Worm (Caenorhabditis elegans) whole organism, L4 larva: ENCODE results near the gene mps-1.

Experiments
- D1046.2 ChIP-seq: fragments of 200-800 bp; sonication (Bioruptor generic); IDR thresholded peaks from 2 replicates; pipeline ENCODE4 v1.3.6; 2022; ENCODE audit warnings: missing genetic modification characterization, missing compliant biosample characterization
- F26F4.8 ChIP-seq: fragments of 200-800 bp; sonication (Bioruptor generic); conservative IDR thresholded peaks from 2 replicates; pipeline ENCODE4 v1.3.6; 2022; ENCODE audit warnings: missing genetic modification characterization, missing compliant biosample characterization
- T20F7.1 ChIP-seq: fragments of 200-800 bp; sonication (Bioruptor generic); optimal IDR thresholded peaks from 2 replicates; lab custom pipeline; 2018; ENCODE audit warnings: mild to moderate bottlenecking, missing genetic modification characterization, missing compliant biosample characterization
- T26A8.4 ChIP-seq: fragments of 200-800 bp; sonication (Bioruptor generic); IDR thresholded peaks from 2 replicates; pipeline ENCODE4 v1.3.6; 2022; ENCODE audit warnings: missing genetic modification characterization, missing compliant biosample characterization
- Y48G9A.11 ChIP-seq: fragments of 200-800 bp; sonication (Bioruptor generic); IDR thresholded peaks from 2 replicates; pipeline ENCODE4 v1.3.6; 2022; ENCODE audit warnings: missing genetic modification reagents, missing genetic modification characterization, missing compliant biosample characterization
- Y5F2A.4 ChIP-seq: fragments of 200-800 bp; sonication (Bioruptor generic); optimal IDR thresholded peaks from 2 replicates; lab custom pipeline; 2018; ENCODE audit warnings: mild to moderate bottlenecking, missing genetic modification characterization, missing compliant biosample characterization
- aha-1 ChIP-seq: fragments of 150-350 bp; peaks from one replicate; lab custom pipeline; 2014; ENCODE audit warnings: missing biosample characterization, missing genetic modification characterization
- ceh-20 ChIP-seq: fragments of 200-800 bp; sonication (Bioruptor generic); IDR thresholded peaks from 2 replicates; pipeline ENCODE4 v1.3.6; 2022; ENCODE audit warnings: missing genetic modification reagents, missing genetic modification characterization, missing compliant biosample characterization
- ces-1 ChIP-seq: fragments of 150-350 bp; sonication (generic microtip); optimal IDR thresholded peaks from 4 replicates; lab custom pipeline; 2014; ENCODE audit warnings: missing biosample characterization, missing genetic modification reagents, missing genetic modification characterization
- daf-16 ChIP-seq, 3 experiments: sonication (generic microtip); optimal IDR thresholded peaks; 2 replicates each; lab custom pipeline; 2016 to 2017; ENCODE audit warnings: missing genetic modification characterization in 3 of 3, missing genetic modification reagents in 3 of 3, mild to moderate bottlenecking in 2 of 3, missing compliant biosample characterization in 2 of 3, missing biosample characterization in 1 of 3, moderate library complexity in 1 of 3
- dmd-6 ChIP-seq: fragments of 200-800 bp; sonication (Bioruptor generic); IDR thresholded peaks from 2 replicates; pipeline ENCODE4 v1.3.6; 2022; ENCODE audit warnings: missing genetic modification reagents, missing genetic modification characterization, missing compliant biosample characterization
- dmd-9 ChIP-seq: fragments of 200-800 bp; sonication (Bioruptor generic); IDR thresholded peaks from 2 replicates; pipeline ENCODE4 v1.3.6; 2022; ENCODE audit warnings: missing genetic modification reagents, missing genetic modification characterization, missing compliant biosample characterization
- duxl-1 ChIP-seq: sonication (generic microtip); optimal IDR thresholded peaks from 2 replicates; lab custom pipeline; 2016; ENCODE audit warnings: mild to moderate bottlenecking, missing genetic modification characterization, moderate library complexity, missing compliant biosample characterization; ENCODE audit not compliant: poor library complexity
- dve-1 ChIP-seq: sonication (generic microtip); optimal IDR thresholded peaks from 2 replicates; lab custom pipeline; 2017; ENCODE audit warnings: antibody characterized with exemption, mild to moderate bottlenecking, missing genetic modification characterization, missing compliant biosample characterization; ENCODE audit not compliant: insufficient read depth
- egl-27 ChIP-seq: sonication (generic microtip); optimal IDR thresholded peaks from 3 replicates; lab custom pipeline; 2017; ENCODE audit warnings: missing biosample characterization, missing genetic modification reagents, missing genetic modification characterization
- hif-1 ChIP-seq, 2 experiments: sonication (generic microtip); optimal IDR thresholded peaks; 2 replicates each; lab custom pipeline; 2016 to 2017; ENCODE audit warnings: missing compliant biosample characterization in 2 of 2, missing genetic modification characterization in 2 of 2, missing genetic modification reagents in 2 of 2, missing genotype in 2 of 2, mild to moderate bottlenecking in 1 of 2
- hlh-11 ChIP-seq: fragments of 200-800 bp; sonication (Bioruptor generic); optimal IDR thresholded peaks from 2 replicates; lab custom pipeline; 2018; ENCODE audit warnings: mild to moderate bottlenecking, missing genetic modification characterization, missing compliant biosample characterization
- hlh-30 ChIP-seq: sonication (generic microtip); optimal IDR thresholded peaks from 2 replicates; lab custom pipeline; 2017; ENCODE audit warnings: antibody characterized with exemption, mild to moderate bottlenecking, missing genetic modification characterization, missing compliant biosample characterization; ENCODE audit not compliant: insufficient read depth
- lin-1 ChIP-seq: fragments of 200-800 bp; sonication (Bioruptor generic); IDR thresholded peaks from 2 replicates; pipeline ENCODE4 v1.3.6; 2022; ENCODE audit warnings: missing genetic modification reagents, missing genetic modification characterization, missing compliant biosample characterization
- lin-29 ChIP-seq: fragments of 200-800 bp; sonication (Bioruptor generic); IDR thresholded peaks from 2 replicates; pipeline ENCODE4 v1.3.6; 2022; ENCODE audit warnings: missing genetic modification reagents, missing genetic modification characterization, missing compliant biosample characterization
- lir-3 ChIP-seq: sonication (generic microtip); optimal IDR thresholded peaks from 2 replicates; lab custom pipeline; 2016; ENCODE audit warnings: mild to moderate bottlenecking, missing genetic modification characterization, missing compliant biosample characterization
- lsy-2 ChIP-seq, 2 experiments: fragments of 150-350 bp in 1 of 2; sonication (generic microtip) in 1 of 2; optimal IDR thresholded peaks; 2 replicates each; lab custom pipeline; 2014 to 2017; ENCODE audit warnings: missing biosample characterization in 2 of 2, missing genetic modification characterization in 2 of 2
- mxl-3 ChIP-seq: fragments of 200-800 bp; sonication (Bioruptor generic); optimal IDR thresholded peaks from 2 replicates; lab custom pipeline; 2018; ENCODE audit warnings: mild to moderate bottlenecking, missing genetic modification characterization, missing compliant biosample characterization
- nhr-11 ChIP-seq: fragments of 150-350 bp; optimal IDR thresholded peaks from 2 replicates; lab custom pipeline; 2014; ENCODE audit warnings: missing biosample characterization, missing genetic modification characterization
- nhr-28 ChIP-seq: fragments of 150-350 bp; optimal IDR thresholded peaks from 2 replicates; lab custom pipeline; 2014; ENCODE audit warnings: missing biosample characterization, missing genetic modification characterization
- nhr-41 ChIP-seq: fragments of 200-800 bp; sonication (Bioruptor generic); IDR thresholded peaks from 2 replicates; pipeline ENCODE4 v1.3.6; 2022; ENCODE audit warnings: missing genetic modification reagents, missing genetic modification characterization, missing compliant biosample characterization
- nhr-77 ChIP-seq: fragments of 150-350 bp; optimal IDR thresholded peaks from 2 replicates; lab custom pipeline; 2014; ENCODE audit warnings: missing biosample characterization, missing genetic modification characterization
- pha-4 ChIP-seq, 2 experiments: fragments of 150-350 bp in 1 of 2; fragments of 200-800 bp in 1 of 2; sonication (Bioruptor generic) in 1 of 2; IDR thresholded peaks in 1 of 2; optimal IDR thresholded peaks in 1 of 2; 2 replicates each; pipeline versions ENCODE4 v1.3.6 to Lab custom; 2014 to 2022; ENCODE audit warnings: missing genetic modification characterization in 2 of 2, missing genetic modification reagents in 2 of 2, missing biosample characterization in 1 of 2, missing compliant biosample characterization in 1 of 2
- pqm-1 ChIP-seq: sonication (generic microtip); optimal IDR thresholded peaks from 2 replicates; lab custom pipeline; 2017; ENCODE audit warnings: missing biosample characterization, missing genetic modification characterization
- rbr-2 ChIP-seq: sonication (generic microtip); optimal IDR thresholded peaks from 2 replicates; lab custom pipeline; 2016; ENCODE audit warnings: missing genotype, missing genetic modification characterization, missing compliant biosample characterization
- saeg-2 ChIP-seq: fragments of 200-800 bp; sonication (Bioruptor generic); IDR thresholded peaks from 2 replicates; pipeline ENCODE4 v1.3.6; 2022; ENCODE audit warnings: missing genetic modification reagents, missing genetic modification characterization, missing compliant biosample characterization
- skn-1 ChIP-seq: fragments of 150-350 bp; optimal IDR thresholded peaks from 2 replicates; lab custom pipeline; 2014; ENCODE audit warnings: missing biosample characterization, missing genetic modification characterization
- spr-1 ChIP-seq: sonication (generic microtip); optimal IDR thresholded peaks from 2 replicates; lab custom pipeline; 2016; ENCODE audit warnings: mild to moderate bottlenecking, missing genetic modification characterization, missing compliant biosample characterization
- spr-3 ChIP-seq: fragments of 200-800 bp; sonication (Bioruptor generic); optimal IDR thresholded peaks from 2 replicates; lab custom pipeline; 2018; ENCODE audit warnings: mild to moderate bottlenecking, missing genetic modification characterization, missing compliant biosample characterization
- tag-97 ChIP-seq: fragments of 200-800 bp; sonication (Bioruptor generic); IDR thresholded peaks from 2 replicates; pipeline ENCODE4 v1.3.6; 2022; ENCODE audit warnings: missing genetic modification characterization, missing compliant biosample characterization
- tra-1 ChIP-seq: fragments of 200-800 bp; sonication (Bioruptor generic); IDR thresholded peaks from 2 replicates; pipeline ENCODE4 v1.3.6; 2022; ENCODE audit warnings: missing genetic modification reagents, missing genetic modification characterization, missing compliant biosample characterization
- unc-130 ChIP-seq: sonication (generic microtip); optimal IDR thresholded peaks from 2 replicates; lab custom pipeline; 2016; ENCODE audit warnings: missing genetic modification reagents, missing genetic modification characterization, missing compliant biosample characterization

Gene mps-1

DNA sequence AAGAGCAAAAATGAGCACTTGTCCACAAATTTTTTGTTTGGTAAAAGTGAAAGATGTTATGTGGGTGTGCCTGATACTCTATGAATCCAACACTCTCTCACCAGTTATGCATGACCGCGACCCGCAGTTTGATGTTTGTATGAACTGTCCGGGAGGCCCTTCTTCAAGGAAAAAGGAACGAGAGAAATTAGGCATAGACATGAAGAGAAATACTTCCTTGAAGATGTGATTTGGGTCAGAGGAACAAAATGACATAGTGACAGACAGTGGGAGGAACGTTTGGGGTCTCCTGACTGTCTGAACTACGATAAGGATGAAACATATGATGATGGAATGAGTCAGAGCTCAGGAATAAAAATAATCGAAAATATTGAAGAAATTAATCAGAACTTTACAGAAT is 46.9 kb upstream of the mps-1 start:
- TF ChIP-seq nhr-28 (tag; lab: Kevin White, UChicago) (no peak), aha-1 (tag; lab: Kevin White, UChicago) (peak; percentile 96), tag-97 (no peak), F26F4.8 (GFP tag; lab: Robert Waterston, UW) (no peak), duxl-1 (tag; lab: Kevin White, UChicago) (no peak), hlh-30 (tag; lab: Kevin White, UChicago) (peak; percentile 63), hlh-11 (tag; lab: Kevin White, UChicago) (peak; percentile 19), hif-1 (tag; optimal IDR thresholded peaks at IDR 0.05; lab: Kevin White, UChicago) (no peak), lir-3 (tag; lab: Kevin White, UChicago) (no peak)

DNA sequence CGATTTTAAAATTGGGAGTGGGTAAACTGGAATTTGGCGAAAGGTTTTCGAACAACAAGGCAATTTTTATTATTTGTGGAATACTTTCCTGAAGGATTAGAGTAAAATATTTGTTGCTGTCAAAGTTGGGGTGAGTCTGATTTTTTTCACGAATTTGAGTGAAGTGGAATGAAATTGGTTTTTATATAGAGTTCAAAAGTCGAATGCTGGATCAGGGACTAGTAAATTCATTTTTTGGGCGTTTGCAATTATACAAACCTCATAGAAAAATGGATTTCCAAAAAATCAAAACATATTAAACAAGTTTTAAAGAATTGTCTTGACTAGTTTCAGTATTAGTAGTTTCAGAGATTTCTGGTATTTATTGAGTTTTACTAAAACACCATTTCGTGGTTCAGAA is 45.8 kb upstream of the mps-1 start, which contains the start of gene C32D5.7:
C32D5.7 (minus strand) TSS at position 101 of the 400 bp plus-strand sequence.
- TF ChIP-seq pha-4 (GFP tag; IDR thresholded peaks at IDR 0.05; lab: Robert Waterston, UW): no peak
- TF ChIP-seq pha-4 (tag; optimal IDR thresholded peaks at IDR 0.05; lab: Kevin White, UChicago): no peak
- TF ChIP-seq spr-3 (GFP tag; lab: Kevin White, UChicago): no peak
- no peak for TF ChIP-seq hlh-30 (tag; lab: Kevin White, UChicago)
- no peak for TF ChIP-seq lir-3 (tag; lab: Kevin White, UChicago)
- TF ChIP-seq tra-1: no peak
- TF ChIP-seq Y48G9A.11 (GFP tag; lab: Robert Waterston, UW): no peak
- no peak for TF ChIP-seq nhr-41 (GFP tag; lab: Robert Waterston, UW)
- no peak for TF ChIP-seq ces-1 (GFP tag; lab: Kevin White, UChicago)
- TF ChIP-seq T26A8.4: no peak
- TF ChIP-seq saeg-2: no peak
- TF ChIP-seq unc-130 (GFP tag; lab: Kevin White, UChicago): no peak
- TF ChIP-seq egl-27 (tag; lab: Kevin White, UChicago): no peak
- TF ChIP-seq nhr-11 (tag; lab: Kevin White, UChicago): no peak
- TF ChIP-seq Y5F2A.4 (GFP tag; lab: Kevin White, UChicago): no peak
- TF ChIP-seq, all 104 proteins: peak for 0

DNA sequence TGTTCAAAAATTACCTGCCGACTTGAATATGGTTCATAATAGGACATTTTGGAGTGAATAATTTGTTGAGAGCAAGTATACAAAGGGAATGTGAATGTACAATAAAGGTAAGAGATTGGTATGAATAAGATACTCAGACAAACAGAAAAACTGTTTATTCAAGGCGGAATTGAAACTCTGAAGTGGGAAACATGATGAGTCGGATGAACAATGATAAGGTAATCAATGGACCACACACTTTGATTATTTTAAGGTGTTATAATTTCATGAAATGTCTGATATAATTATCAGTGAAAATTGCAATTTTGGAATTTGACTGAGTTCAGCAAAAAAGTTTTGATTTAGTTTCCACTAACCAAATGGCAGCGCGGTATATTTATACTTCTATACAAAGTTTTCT is 45.4 kb upstream of the mps-1 start:
- no peak for TF ChIP-seq spr-1 (tag; lab: Kevin White, UChicago)
- peak; percentile 74 for TF ChIP-seq aha-1 (tag; lab: Kevin White, UChicago)
- TF ChIP-seq daf-16 (GFP tag; optimal IDR thresholded peaks at IDR 0.05; lab: Kevin White, UChicago): no peak
- TF ChIP-seq daf-16 (tag; optimal IDR thresholded peaks at IDR 0.05; lab: Kevin White, UChicago): peak; percentile 59
- no peak for TF ChIP-seq lin-1 (GFP tag; lab: Robert Waterston, UW)
- TF ChIP-seq dve-1: peak; percentile 33
- peak; percentile 51 for TF ChIP-seq pqm-1 (tag; lab: Kevin White, UChicago)
- TF ChIP-seq unc-130 (GFP tag; lab: Kevin White, UChicago): no peak
- no peak for TF ChIP-seq lin-29
- TF ChIP-seq lsy-2 (tag; optimal IDR thresholded peaks at IDR 0.05; lab: Kevin White, UChicago): peak in 1 of 2 experiments; percentile 11
- no peak for TF ChIP-seq spr-3 (GFP tag; lab: Kevin White, UChicago)

DNA sequence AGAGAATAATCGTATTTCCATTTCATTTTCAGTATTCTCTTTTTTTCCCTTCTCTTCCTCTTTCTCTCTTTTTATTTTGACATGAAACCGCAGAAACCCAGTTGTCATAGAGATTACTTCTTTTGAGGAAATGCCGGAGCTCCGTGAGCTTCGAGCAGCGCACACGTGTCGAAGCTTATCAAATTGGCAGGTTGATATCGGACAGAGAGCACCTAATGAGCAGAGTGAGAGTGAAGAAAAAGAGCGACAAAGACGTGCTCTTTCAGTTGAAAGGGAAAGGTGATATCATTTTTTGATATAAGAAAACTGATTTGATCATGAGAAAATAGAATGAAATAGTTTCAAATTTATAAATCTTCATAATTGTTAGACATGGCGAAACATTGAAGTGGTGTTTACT is 41.2 kb upstream of the mps-1 start, which contains the start of gene C32D5.14:
C32D5.14 (plus strand) TSS at position 131 of the 400 bp plus-strand sequence.
- TF ChIP-seq T20F7.1 (GFP tag; lab: Kevin White, UChicago) (no peak), aha-1 (tag; lab: Kevin White, UChicago) (peak; percentile 73), dve-1 (peak; percentile 54), dmd-9 (GFP tag; lab: Robert Waterston, UW) (no peak), daf-16 (GFP tag; optimal IDR thresholded peaks at IDR 0.05; lab: Kevin White, UChicago) (no peak), daf-16 (tag; optimal IDR thresholded peaks at IDR 0.05; lab: Kevin White, UChicago) (peak; percentile 27), rbr-2 (tag; lab: Kevin White, UChicago) (no peak), hlh-11 (tag; lab: Kevin White, UChicago) (peak; percentile 26), Y48G9A.11 (GFP tag; lab: Robert Waterston, UW) (no peak), hif-1 (tag; optimal IDR thresholded peaks at IDR 0.05; lab: Kevin White, UChicago) (peak in 1 of 2 experiments; percentile 45), mxl-3 (peak; percentile 52), skn-1 (tag; lab: Kevin White, UChicago) (no peak), ceh-20 (GFP tag; lab: Robert Waterston, UW) (no peak), Y5F2A.4 (GFP tag; lab: Kevin White, UChicago) (no peak), dmd-6 (GFP tag; lab: Robert Waterston, UW) (peak; percentile 84), nhr-11 (tag; lab: Kevin White, UChicago) (peak; percentile 35), D1046.2 (GFP tag; lab: Robert Waterston, UW) (no peak), F26F4.8 (GFP tag; lab: Robert Waterston, UW) (no peak), nhr-77 (tag; lab: Kevin White, UChicago) (no peak)
- TF ChIP-seq, all 104 proteins: peak for 8
